Worm (Caenorhabditis elegans) whole organism, L1 larva: ENCODE data around the gene srg-1.

Experiments
- C04F5.9 ChIP-seq: sonication (generic microtip); optimal IDR thresholded peaks from 2 replicates; lab custom pipeline; 2016; ENCODE audit warnings: missing genetic modification characterization, missing compliant biosample characterization
- C16A3.4 ChIP-seq: fragments of 150-350 bp; optimal IDR thresholded peaks from 2 replicates; lab custom pipeline; 2014; ENCODE audit warnings: missing biosample characterization, missing genetic modification characterization
- C34B4.2 ChIP-seq: sonication (generic microtip); optimal IDR thresholded peaks from 2 replicates; lab custom pipeline; 2017; ENCODE audit warnings: mild to moderate bottlenecking, missing genetic modification characterization, missing compliant biosample characterization
- F16B12.6 ChIP-seq: fragments of 150-350 bp; optimal IDR thresholded peaks from 2 replicates; lab custom pipeline; 2014; ENCODE audit warnings: missing biosample characterization, missing genetic modification characterization
- Y116A8C.19 ChIP-seq: sonication (generic microtip); optimal IDR thresholded peaks from 2 replicates; lab custom pipeline; 2016; ENCODE audit warnings: missing compliant biosample characterization, missing genetic modification characterization, borderline replicate concordance
- aly-2 ChIP-seq: fragments of 150-350 bp; optimal IDR thresholded peaks from 2 replicates; lab custom pipeline; 2014; ENCODE audit warnings: missing biosample characterization, missing genetic modification characterization
- blmp-1 ChIP-seq: fragments of 150-350 bp; optimal IDR thresholded peaks from 2 replicates; lab custom pipeline; 2014; ENCODE audit warnings: missing biosample characterization, missing genetic modification characterization
- ceh-63 ChIP-seq: fragments of 200-800 bp; sonication (Bioruptor generic); optimal IDR thresholded peaks from 2 replicates; lab custom pipeline; 2018; ENCODE audit warnings: mild to moderate bottlenecking, missing genetic modification characterization, missing compliant biosample characterization
- ceh-88 ChIP-seq: fragments of 200-800 bp; sonication (Bioruptor generic); IDR thresholded peaks from 2 replicates; pipeline ENCODE4 v1.3.6; 2022; ENCODE audit warnings: missing genetic modification characterization, missing compliant biosample characterization
- efl-1 ChIP-seq, 4 experiments: fragments of 150-350 bp; optimal IDR thresholded peaks in 3 of 4; peaks in 1 of 4; 1 replicate in 1 of 4; 2 replicates in 3 of 4; lab custom pipeline; 2014; ENCODE audit warnings: missing biosample characterization in 2 of 4, missing genetic modification characterization in 2 of 4, missing genetic modification reagents in 2 of 4
- efl-3 ChIP-seq: fragments of 200-800 bp; sonication (Bioruptor generic); optimal IDR thresholded peaks from 2 replicates; lab custom pipeline; 2018; ENCODE audit warnings: mild to moderate bottlenecking, missing genetic modification characterization, missing compliant biosample characterization
- egl-27 ChIP-seq, 2 experiments: fragments of 150-350 bp in 1 of 2; sonication (generic microtip); optimal IDR thresholded peaks; 3 replicates each; lab custom pipeline; 2017 to 2018; ENCODE audit warnings: missing biosample characterization in 2 of 2, missing genetic modification characterization in 2 of 2, missing genetic modification reagents in 2 of 2
- elt-2 ChIP-seq: sonication (generic microtip); optimal IDR thresholded peaks from 2 replicates; lab custom pipeline; 2016; ENCODE audit warnings: missing genetic modification characterization, mild to moderate bottlenecking, inconsistent platforms, missing compliant biosample characterization, missing genetic modification reagents
- elt-3 ChIP-seq, 6 experiments: fragments of 150-350 bp in 1 of 6; sonication (generic microtip); optimal IDR thresholded peaks; 2 replicates each; lab custom pipeline; 2017 to 2018; ENCODE audit warnings: missing biosample characterization in 6 of 6, missing genetic modification characterization in 6 of 6, inconsistent platforms in 1 of 6
- fkh-10 ChIP-seq: sonication (generic microtip); optimal IDR thresholded peaks from 2 replicates; lab custom pipeline; 2017; ENCODE audit warnings: missing biosample characterization, missing genetic modification reagents, missing genetic modification characterization
- fkh-4 ChIP-seq: sonication (generic microtip); optimal IDR thresholded peaks from 2 replicates; lab custom pipeline; 2016; ENCODE audit warnings: missing compliant biosample characterization, missing genetic modification characterization, borderline replicate concordance
- fkh-8 ChIP-seq: sonication (generic microtip); optimal IDR thresholded peaks from 2 replicates; lab custom pipeline; 2016; ENCODE audit warnings: mild to moderate bottlenecking, missing genetic modification characterization, missing compliant biosample characterization
- hlh-4 ChIP-seq: sonication (generic microtip); optimal IDR thresholded peaks from 2 replicates; lab custom pipeline; 2016; ENCODE audit warnings: mild to moderate bottlenecking, missing genetic modification characterization, missing compliant biosample characterization
- hpl-2 ChIP-seq: fragments of 150-350 bp; optimal IDR thresholded peaks from 2 replicates; lab custom pipeline; 2014; ENCODE audit warnings: missing biosample characterization, missing genetic modification reagents, missing genetic modification characterization
- jun-1 ChIP-seq: fragments of 150-350 bp; optimal IDR thresholded peaks from 2 replicates; lab custom pipeline; 2014; ENCODE audit warnings: missing biosample characterization, missing genetic modification reagents, missing genetic modification characterization
- lin-14 ChIP-seq: fragments of 200-800 bp; sonication (Bioruptor generic); optimal IDR thresholded peaks from 2 replicates; lab custom pipeline; 2018; ENCODE audit warnings: mild to moderate bottlenecking, missing genetic modification characterization, moderate library complexity, missing compliant biosample characterization
- lin-15B ChIP-seq: fragments of 150-350 bp; sonication (generic microtip); optimal IDR thresholded peaks from 3 replicates; lab custom pipeline; 2014; ENCODE audit warnings: missing biosample characterization, missing genetic modification characterization
- lin-35 ChIP-seq, 2 experiments: fragments of 150-350 bp; optimal IDR thresholded peaks; 2 replicates each; lab custom pipeline; 2014; ENCODE audit warnings: missing biosample characterization in 2 of 2, missing genetic modification characterization in 2 of 2, missing genetic modification reagents in 2 of 2
- lin-39 ChIP-seq: fragments of 150-350 bp; optimal IDR thresholded peaks from 2 replicates; lab custom pipeline; 2014; ENCODE audit warnings: missing biosample characterization, missing genetic modification reagents, missing genetic modification characterization
- lir-3 ChIP-seq: sonication (generic microtip); optimal IDR thresholded peaks from 2 replicates; lab custom pipeline; 2016; ENCODE audit warnings: mild to moderate bottlenecking, missing genetic modification characterization, moderate library complexity, missing compliant biosample characterization; ENCODE audit not compliant: poor library complexity
- mab-9 ChIP-seq: fragments of 200-800 bp; sonication (Bioruptor generic); IDR thresholded peaks from 2 replicates; pipeline ENCODE4 v1.3.6; 2022; ENCODE audit warnings: missing genetic modification reagents, missing genetic modification characterization, missing compliant biosample characterization
- mdl-1 ChIP-seq, 2 experiments: fragments of 150-350 bp; optimal IDR thresholded peaks; 2 replicates each; lab custom pipeline; 2014 to 2017; ENCODE audit warnings: missing biosample characterization in 2 of 2, missing genetic modification characterization in 2 of 2, inconsistent platforms in 1 of 2
- mep-1 ChIP-seq: fragments of 150-350 bp; optimal IDR thresholded peaks from 2 replicates; lab custom pipeline; 2014; ENCODE audit warnings: missing biosample characterization, missing genetic modification characterization
- nhr-20 ChIP-seq: sonication (generic microtip); optimal IDR thresholded peaks from 2 replicates; lab custom pipeline; 2016; ENCODE audit warnings: mild to moderate bottlenecking, missing genetic modification characterization, missing compliant biosample characterization
- nhr-237 ChIP-seq: fragments of 150-350 bp; optimal IDR thresholded peaks from 2 replicates; lab custom pipeline; 2014; ENCODE audit warnings: missing biosample characterization, missing genetic modification characterization
- nhr-28 ChIP-seq: fragments of 150-350 bp; optimal IDR thresholded peaks from 2 replicates; lab custom pipeline; 2014; ENCODE audit warnings: missing biosample characterization, missing genetic modification characterization
- nhr-47 ChIP-seq: sonication (generic microtip); optimal IDR thresholded peaks from 2 replicates; lab custom pipeline; 2016; ENCODE audit warnings: mild to moderate bottlenecking, missing genetic modification characterization, moderate library complexity, missing compliant biosample characterization
- nhr-76 ChIP-seq: sonication (generic microtip); optimal IDR thresholded peaks from 2 replicates; lab custom pipeline; 2017; ENCODE audit warnings: missing biosample characterization, missing genetic modification characterization
- sptf-1 ChIP-seq: fragments of 150-350 bp; optimal IDR thresholded peaks from 2 replicates; lab custom pipeline; 2014; ENCODE audit warnings: missing biosample characterization, missing genetic modification characterization
- swsn-7 ChIP-seq: sonication (generic microtip); optimal IDR thresholded peaks from 2 replicates; lab custom pipeline; 2016; ENCODE audit warnings: missing genetic modification characterization, missing compliant biosample characterization
- tbx-2 ChIP-seq: sonication (generic microtip); optimal IDR thresholded peaks from 2 replicates; lab custom pipeline; 2016; ENCODE audit warnings: missing genetic modification characterization, missing compliant biosample characterization
- tlp-1 ChIP-seq: fragments of 150-350 bp; optimal IDR thresholded peaks from 2 replicates; lab custom pipeline; 2014; ENCODE audit warnings: missing biosample characterization, missing genetic modification characterization
- unc-30 ChIP-seq: sonication (generic microtip); optimal IDR thresholded peaks from 2 replicates; lab custom pipeline; 2017; ENCODE audit warnings: missing biosample characterization, missing genetic modification characterization
- unc-86 ChIP-seq: sonication (generic microtip); optimal IDR thresholded peaks from 2 replicates; lab custom pipeline; 2016; ENCODE audit warnings: missing genetic modification characterization, missing compliant biosample characterization
- unc-98 ChIP-seq: fragments of 200-800 bp; sonication (Bioruptor generic); IDR thresholded peaks from 2 replicates; pipeline ENCODE4 v1.3.6; 2022; ENCODE audit warnings: missing genetic modification characterization, missing compliant biosample characterization
- ztf-4 ChIP-seq: fragments of 150-350 bp; optimal IDR thresholded peaks from 2 replicates; lab custom pipeline; 2014; ENCODE audit warnings: missing biosample characterization, missing genetic modification characterization

srg-1 gene

ce11 chrIII:6240528-6240927 is 17.6 kb downstream of the srg-1 start, which contains the start of gene T12A2.3:
TSS of gene T12A2.3 (plus strand) at chrIII:6240828.
- TF ChIP-seq C04F5.9 (tag; lab: Kevin White, UChicago) (no peak), nhr-47 (tag; lab: Kevin White, UChicago) (no peak), nhr-76 (tag; lab: Kevin White, UChicago) (no peak), C34B4.2 (no peak)

- TF ChIP-seq hpl-2 (GFP tag; lab: Kevin White, UChicago) (no peak), unc-98 (no peak), lin-15B (no peak), mab-9 (GFP tag; lab: Robert Waterston, UW) (no peak), ceh-88 (GFP tag; lab: Robert Waterston, UW) (no peak), Y116A8C.19 (tag; lab: Kevin White, UChicago) (no peak), F16B12.6 (tag; lab: Kevin White, UChicago) (no peak)
Measured at ce11 chrIII:6236649-6237048, 21.5 kb downstream of the srg-1 start, which contains the start of gene T12A2.21. TSS of gene T12A2.21 (minus strand) at chrIII:6236749.

- TF ChIP-seq nhr-20 (tag; lab: Kevin White, UChicago) (peak; percentile 20), swsn-7 (tag; lab: Kevin White, UChicago) (no peak), elt-3 (tag; optimal IDR thresholded peaks at IDR 0.05; lab: Kevin White, UChicago) (peak in 2 of 6 experiments; percentile 58 to 76), lin-14 (GFP tag; lab: Kevin White, UChicago) (no peak), lin-35 (GFP tag; optimal IDR thresholded peaks at IDR 0.05; lab: Kevin White, UChicago) (peak in 1 of 2 experiments; percentile 47), efl-1 (optimal IDR thresholded peaks at IDR 0.05; lab: Kevin White, UChicago) (peak in 1 of 2 experiments; percentile 4), efl-1 (GFP tag; optimal IDR thresholded peaks at IDR 0.05 in 1 of 2; lab: Kevin White, UChicago) (peak in 1 of 2 experiments; percentile 83), lin-15B (no peak), sptf-1 (tag; lab: Kevin White, UChicago) (no peak), lir-3 (tag; lab: Kevin White, UChicago) (no peak), nhr-47 (tag; lab: Kevin White, UChicago) (no peak), lin-39 (tag; lab: Kevin White, UChicago) (no peak), ceh-63 (GFP tag; lab: Kevin White, UChicago) (no peak), aly-2 (tag; lab: Kevin White, UChicago) (no peak), nhr-237 (no peak), fkh-10 (GFP tag; lab: Kevin White, UChicago) (no peak), nhr-28 (tag; lab: Kevin White, UChicago) (no peak), egl-27 (tag; optimal IDR thresholded peaks at IDR 0.05; lab: Kevin White, UChicago) (no peak), ztf-4 (no peak), tlp-1 (peak; percentile 5), jun-1 (tag; lab: Kevin White, UChicago) (peak; percentile 1), elt-2 (tag; lab: Kevin White, UChicago) (peak; percentile 69), fkh-4 (tag; lab: Kevin White, UChicago) (no peak), tbx-2 (no peak), unc-30 (tag; lab: Kevin White, UChicago) (no peak), unc-86 (tag; lab: Kevin White, UChicago) (no peak), mdl-1 (tag; optimal IDR thresholded peaks at IDR 0.05; lab: Kevin White, UChicago) (no peak), hlh-4 (no peak), fkh-8 (tag; lab: Kevin White, UChicago) (no peak), blmp-1 (tag; lab: Kevin White, UChicago) (peak; percentile 39), mep-1 (peak; percentile 23), C16A3.4 (tag; lab: Kevin White, UChicago) (peak; percentile 1), efl-3 (no peak)
Measured at ce11 chrIII:6231880-6232279, 26.3 kb downstream of the srg-1 start.
